Worm (Caenorhabditis elegans): ENCODE data around the gene C12D8.20.
A peak's percentile ranks its signal among the peaks of the same experiment; 100 is the strongest.

The C12D8.20 gene

ce11 chrV:10179235-10179634 is 42.9 kb upstream of the C12D8.20 start, which contains the start of gene cul-5:
cul-5 (plus strand) TSS chrV:10179535.
- TF ChIP-seq pha-4 (tag; optimal IDR thresholded peaks at IDR 0.05): no peak
- TF ChIP-seq elt-2 (tag; optimal IDR thresholded peaks at IDR 0.05): peak; percentile 11

DNA sequence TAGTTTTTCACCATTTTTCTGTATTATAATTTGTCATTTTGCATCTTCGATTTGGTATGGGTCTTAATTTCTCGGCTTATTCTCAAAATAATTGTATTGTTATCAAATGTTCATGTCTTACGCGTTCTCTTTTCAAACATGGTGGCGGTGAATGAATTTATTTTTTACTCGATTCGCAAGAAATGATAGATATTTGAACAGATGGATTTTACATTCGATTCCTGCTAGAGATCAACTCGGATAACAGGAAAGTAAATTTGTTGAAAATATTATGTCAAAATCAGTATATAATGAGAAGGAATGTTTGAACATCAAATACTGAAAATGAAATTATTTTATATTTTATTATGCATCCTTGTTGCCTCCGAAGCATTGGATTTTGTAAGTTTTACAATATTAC is 39.1 kb upstream of the C12D8.20 start, which contains the start of gene ZK856.4:
Gene ZK856.4 (plus strand): TSS at position 301 of the 400 bp plus-strand sequence.
- no peak for TF ChIP-seq ets-4 (tag; optimal IDR thresholded peaks at IDR 0.05)
- no peak for TF ChIP-seq nfya-1 (tag; optimal IDR thresholded peaks at IDR 0.05)
- TF ChIP-seq pag-3 (tag; optimal IDR thresholded peaks at IDR 0.05; ENCODE audit: borderline replicate concordance): no peak
- no peak for TF ChIP-seq pha-4 (tag; optimal IDR thresholded peaks at IDR 0.05)
- no peak for TF ChIP-seq eyg-1 (tag; optimal IDR thresholded peaks at IDR 0.05)
- no peak for TF ChIP-seq nhr-11 (tag; optimal IDR thresholded peaks at IDR 0.05)
- no peak for TF ChIP-seq unc-86 (tag; optimal IDR thresholded peaks at IDR 0.05)
- no peak for TF ChIP-seq sox-4 (tag; optimal IDR thresholded peaks at IDR 0.05)
- TF ChIP-seq hlh-6 (tag; optimal IDR thresholded peaks at IDR 0.05): no peak
- no peak for TF ChIP-seq ceh-45 (GFP tag; IDR thresholded peaks at IDR 0.05)
- TF ChIP-seq odd-2 (tag; optimal IDR thresholded peaks at IDR 0.05): no peak
- no peak for TF ChIP-seq mec-3 (tag; optimal IDR thresholded peaks at IDR 0.05; ENCODE audit: borderline replicate concordance)
- no peak for TF ChIP-seq lin-11 (tag; optimal IDR thresholded peaks at IDR 0.05)
- TF ChIP-seq fax-1 (tag; optimal IDR thresholded peaks at IDR 0.05): no peak
- TF ChIP-seq ceh-24 (tag; optimal IDR thresholded peaks at IDR 0.05): no peak

DNA sequence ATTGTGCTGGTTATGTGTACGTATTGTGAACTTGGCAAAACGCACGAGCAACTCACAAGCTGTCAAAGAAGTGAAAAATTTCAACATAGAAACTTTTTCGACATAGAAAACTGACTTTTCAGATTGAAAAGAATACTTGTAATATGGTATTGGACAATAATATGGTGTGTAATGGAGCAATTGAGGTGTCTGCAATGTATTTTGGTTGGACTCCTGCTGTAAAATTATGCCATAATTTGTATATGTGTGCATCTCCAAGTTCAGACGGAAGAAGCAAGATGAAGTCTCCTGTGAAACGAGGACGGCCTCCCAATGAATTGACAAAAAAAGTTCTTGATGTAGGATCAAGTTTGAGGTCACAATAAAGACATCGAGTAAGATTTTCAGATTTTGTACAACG is 38.3 kb upstream of the C12D8.20 start:
- TF ChIP-seq C08G9.2 (tag; optimal IDR thresholded peaks at IDR 0.05) (no peak), fkh-10 (GFP tag; optimal IDR thresholded peaks at IDR 0.05) (no peak), F13H6.1 (tag; optimal IDR thresholded peaks at IDR 0.05) (no peak), ceh-24 (tag; optimal IDR thresholded peaks at IDR 0.05) (no peak), hlh-15 (tag; optimal IDR thresholded peaks at IDR 0.05) (no peak), ceh-9 (tag; optimal IDR thresholded peaks at IDR 0.05) (no peak), ahr-1 (tag; optimal IDR thresholded peaks at IDR 0.05) (no peak), ceh-2 (tag; optimal IDR thresholded peaks at IDR 0.05) (no peak), pha-4 (tag; optimal IDR thresholded peaks at IDR 0.05) (no peak), pqm-1 (tag; optimal IDR thresholded peaks at IDR 0.05) (no peak), eyg-1 (tag; optimal IDR thresholded peaks at IDR 0.05) (no peak), ets-4 (tag; optimal IDR thresholded peaks at IDR 0.05) (no peak), hlh-6 (tag; optimal IDR thresholded peaks at IDR 0.05) (no peak)

DNA sequence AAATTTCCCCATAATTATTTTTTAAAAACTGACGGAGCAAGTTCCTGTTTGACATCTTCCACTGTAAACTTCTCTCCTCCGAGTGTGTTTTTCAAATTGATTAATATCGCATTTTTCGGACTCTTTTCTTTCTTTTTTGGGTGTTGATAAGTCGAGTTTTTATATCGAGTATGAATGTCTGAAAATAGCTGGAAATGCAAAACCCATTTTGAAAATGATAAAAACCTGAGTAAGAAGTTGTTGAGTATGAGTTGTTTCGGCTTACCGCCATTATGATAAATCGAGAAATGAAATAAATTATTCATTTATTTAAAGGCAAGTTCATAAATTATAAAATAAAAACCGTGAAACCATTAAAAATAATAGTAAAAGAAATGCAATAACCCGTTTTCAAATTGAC is 36.4 kb upstream of the C12D8.20 start, which contains the start of gene ZK856.18:
Gene ZK856.18 (minus strand): TSS at position 289 of the 400 bp plus-strand sequence.
- no peak for TF ChIP-seq Y22D7AL.16 (tag; optimal IDR thresholded peaks at IDR 0.05)
- no peak for TF ChIP-seq lim-6 (tag; optimal IDR thresholded peaks at IDR 0.05)
- TF ChIP-seq ceh-14 (tag; optimal IDR thresholded peaks at IDR 0.05): no peak
- no peak for TF ChIP-seq zip-5 (tag; optimal IDR thresholded peaks at IDR 0.05)
- TF ChIP-seq ceh-18 (tag; optimal IDR thresholded peaks at IDR 0.05): no peak
- no peak for TF ChIP-seq ceh-6 (GFP tag; optimal IDR thresholded peaks at IDR 0.05)
- no peak for TF ChIP-seq K09A11.1 (tag; optimal IDR thresholded peaks at IDR 0.05; ENCODE audit: insufficient read depth)
- TF ChIP-seq ceh-31 (tag; optimal IDR thresholded peaks at IDR 0.05): no peak
- no peak for TF ChIP-seq fkh-6 (tag; optimal IDR thresholded peaks at IDR 0.05)
- no peak for TF ChIP-seq nhr-11 (tag; optimal IDR thresholded peaks at IDR 0.05)
- no peak for TF ChIP-seq nfya-1 (tag; optimal IDR thresholded peaks at IDR 0.05)
- TF ChIP-seq dmd-4 (tag; optimal IDR thresholded peaks at IDR 0.05; ENCODE audit: borderline replicate concordance): no peak
- no peak for TF ChIP-seq pat-9 (tag; optimal IDR thresholded peaks at IDR 0.05)
- TF ChIP-seq madf-2 (tag; optimal IDR thresholded peaks at IDR 0.05): no peak
- no peak for TF ChIP-seq ttx-3 (tag; optimal IDR thresholded peaks at IDR 0.05)

Data from whole organism, late embryonic.